In the genomic region with DNA sequence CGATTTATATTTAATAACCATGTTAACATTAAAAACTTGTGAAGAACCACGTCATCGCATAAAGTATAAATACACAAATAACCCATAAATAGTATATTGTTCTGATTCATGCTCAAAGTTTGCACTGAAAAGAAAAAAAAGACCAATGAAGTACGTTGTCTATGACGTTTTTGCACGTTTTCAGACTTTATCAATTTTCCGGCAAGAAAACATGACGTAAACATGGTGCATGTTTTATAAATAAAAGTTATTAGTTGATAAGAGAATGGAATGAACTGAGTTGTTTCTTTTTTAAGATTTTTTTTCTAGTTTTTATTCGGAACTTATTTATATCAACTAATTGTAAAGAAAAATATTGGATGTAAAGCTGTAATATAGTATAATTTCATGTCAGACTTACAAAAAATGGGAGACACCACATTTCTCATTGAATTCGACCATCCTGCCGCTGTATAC, we compare ENCODE assay signal across 6 worm cellular contexts.
TF ChIP-seq lines count a peak whose summit lies in the region.

A gene (plus strand): TSS at position 406 of the 456 bp plus-strand sequence.

TF ChIP-seq in whole organism, L1 larva, 84 proteins besides CTCF, POLR2A, EP300 and RAD21:
- TF ChIP-seq egl-13 (tag; optimal IDR thresholded peaks at IDR 0.05; lab: Kevin White, UChicago) (no peak), fkh-4 (tag; optimal IDR thresholded peaks at IDR 0.05; lab: Kevin White, UChicago; ENCODE audit: borderline replicate concordance) (no peak), hpl-2 (GFP tag; optimal IDR thresholded peaks at IDR 0.05; lab: Kevin White, UChicago) (no peak), elt-2 (tag; optimal IDR thresholded peaks at IDR 0.05; lab: Kevin White, UChicago) (peak; percentile 19), efl-1 (optimal IDR thresholded peaks at IDR 0.05; lab: Kevin White, UChicago) (no peak), efl-1 (GFP tag; optimal IDR thresholded peaks at IDR 0.05 in 1 of 2; lab: Kevin White, UChicago) (peak in 1 of 2 experiments; percentile 62), unc-86 (tag; optimal IDR thresholded peaks at IDR 0.05; lab: Kevin White, UChicago) (no peak), ztf-4 (tag; optimal IDR thresholded peaks at IDR 0.05; lab: Kevin White, UChicago) (no peak), nhr-71 (tag; optimal IDR thresholded peaks at IDR 0.05; lab: Kevin White, UChicago) (no peak), ceh-8 (GFP tag; optimal IDR thresholded peaks at IDR 0.05; lab: Kevin White, UChicago) (no peak), sptf-1 (tag; optimal IDR thresholded peaks at IDR 0.05; lab: Kevin White, UChicago) (no peak), elt-3 (tag; optimal IDR thresholded peaks at IDR 0.05; lab: Kevin White, UChicago) (no peak)

TF ChIP-seq in whole organism, L2 larva, 48 proteins besides CTCF, POLR2A, EP300 and RAD21:
- TF ChIP-seq ztf-11 (tag; optimal IDR thresholded peaks at IDR 0.05; lab: Kevin White, UChicago): no peak
- TF ChIP-seq egl-27 (tag; optimal IDR thresholded peaks at IDR 0.05; lab: Kevin White, UChicago): no peak
- TF ChIP-seq C34F6.9 (tag; optimal IDR thresholded peaks at IDR 0.05; lab: Kevin White, UChicago): no peak
- TF ChIP-seq fos-1 (tag; optimal IDR thresholded peaks at IDR 0.05; lab: Kevin White, UChicago): peak; percentile 85
- TF ChIP-seq gmeb-1 (tag; optimal IDR thresholded peaks at IDR 0.05; lab: Kevin White, UChicago): peak; percentile 4
- TF ChIP-seq nhr-237 (tag; optimal IDR thresholded peaks at IDR 0.05; lab: Kevin White, UChicago): no peak
- TF ChIP-seq alr-1 (tag; optimal IDR thresholded peaks at IDR 0.05; lab: Kevin White, UChicago): no peak
- peak; percentile 57 for TF ChIP-seq sma-9 (GFP tag; optimal IDR thresholded peaks at IDR 0.05; lab: Kevin White, UChicago)
- no peak for TF ChIP-seq sma-9 (tag; optimal IDR thresholded peaks at IDR 0.05; lab: Kevin White, UChicago)
- no peak for TF ChIP-seq unc-62 (GFP tag; optimal IDR thresholded peaks at IDR 0.05; lab: Kevin White, UChicago)
TF ChIP-seq in whole organism, L2 larva: peak in this region for 3.

TF ChIP-seq in whole organism, L3 larva, 47 proteins besides CTCF, POLR2A, EP300 and RAD21 (continues in another document):
- TF ChIP-seq elt-2 (tag; optimal IDR thresholded peaks at IDR 0.05; lab: Kevin White, UChicago): peak; percentile 64
- peak; percentile 92 for TF ChIP-seq pqm-1 (tag; optimal IDR thresholded peaks at IDR 0.05; lab: Kevin White, UChicago)
- TF ChIP-seq ztf-4 (tag; optimal IDR thresholded peaks at IDR 0.05; lab: Kevin White, UChicago): no peak
- no peak for TF ChIP-seq skn-1 (tag; optimal IDR thresholded peaks at IDR 0.05; lab: Kevin White, UChicago)
- TF ChIP-seq nhr-11 (tag; optimal IDR thresholded peaks at IDR 0.05; lab: Kevin White, UChicago): no peak
- no peak for TF ChIP-seq mdl-1 (tag; optimal IDR thresholded peaks at IDR 0.05; lab: Kevin White, UChicago)
- no peak for TF ChIP-seq sea-2 (GFP tag; optimal IDR thresholded peaks at IDR 0.05; lab: Kevin White, UChicago)
- TF ChIP-seq R02D3.7 (tag; optimal IDR thresholded peaks at IDR 0.05; lab: Kevin White, UChicago): no peak
- TF ChIP-seq elt-3 (tag; optimal IDR thresholded peaks at IDR 0.05; lab: Kevin White, UChicago): no peak
- peak; percentile 55 for TF ChIP-seq pha-4 (tag; optimal IDR thresholded peaks at IDR 0.05; lab: Kevin White, UChicago)
- no peak for TF ChIP-seq zag-1 (tag; optimal IDR thresholded peaks at IDR 0.05; lab: Kevin White, UChicago)
- no peak for TF ChIP-seq ceh-9 (tag; optimal IDR thresholded peaks at IDR 0.05; lab: Kevin White, UChicago)
- no peak for TF ChIP-seq fkh-2 (tag; optimal IDR thresholded peaks at IDR 0.05; lab: Kevin White, UChicago)
- TF ChIP-seq lin-39 (tag; optimal IDR thresholded peaks at IDR 0.05; lab: Kevin White, UChicago): no peak
- TF ChIP-seq eor-1 (tag; optimal IDR thresholded peaks at IDR 0.05; lab: Kevin White, UChicago): no peak
- no peak for TF ChIP-seq jun-1 (tag; optimal IDR thresholded peaks at IDR 0.05; lab: Kevin White, UChicago)
- no peak for TF ChIP-seq ZK546.5 (tag; optimal IDR thresholded peaks at IDR 0.05; lab: Kevin White, UChicago)
- no peak for TF ChIP-seq nhr-237 (tag; optimal IDR thresholded peaks at IDR 0.05; lab: Kevin White, UChicago)

TF ChIP-seq in whole organism, L4 larva, 104 proteins besides CTCF, POLR2A, EP300 and RAD21 (continues in another document):
- no peak for TF ChIP-seq lin-13 (GFP tag; optimal IDR thresholded peaks at IDR 0.05; lab: Kevin White, UChicago)
- TF ChIP-seq rbr-2 (tag; optimal IDR thresholded peaks at IDR 0.05; lab: Kevin White, UChicago): no peak
- no peak for TF ChIP-seq gei-8 (GFP tag; optimal IDR thresholded peaks at IDR 0.05; lab: Kevin White, UChicago)
- no peak for TF ChIP-seq attf-4 (tag; optimal IDR thresholded peaks at IDR 0.05; lab: Kevin White, UChicago)
- TF ChIP-seq nhr-102 (tag; optimal IDR thresholded peaks at IDR 0.05; lab: Kevin White, UChicago): no peak
- TF ChIP-seq nhr-42 (GFP tag; IDR thresholded peaks at IDR 0.05; lab: Robert Waterston, UW): no peak
- TF ChIP-seq ztf-7 (tag; optimal IDR thresholded peaks at IDR 0.05; lab: Kevin White, UChicago): no peak
- TF ChIP-seq hlh-11 (tag; optimal IDR thresholded peaks at IDR 0.05; lab: Kevin White, UChicago): peak; percentile 17
- no peak for TF ChIP-seq lir-3 (tag; optimal IDR thresholded peaks at IDR 0.05; lab: Kevin White, UChicago)
- TF ChIP-seq lim-7 (GFP tag; IDR thresholded peaks at IDR 0.05; lab: Robert Waterston, UW): no peak
- no peak for TF ChIP-seq ceh-44 (GFP tag; IDR thresholded peaks at IDR 0.05; lab: Robert Waterston, UW)
- no peak for TF ChIP-seq ces-1 (GFP tag; optimal IDR thresholded peaks at IDR 0.05; lab: Kevin White, UChicago)
- TF ChIP-seq zfp-2 (tag; optimal IDR thresholded peaks at IDR 0.05; lab: Kevin White, UChicago): no peak
- no peak for TF ChIP-seq nhr-237 (tag; optimal IDR thresholded peaks at IDR 0.05; lab: Kevin White, UChicago)
- TF ChIP-seq vab-7 (GFP tag; IDR thresholded peaks at IDR 0.05; lab: Robert Waterston, UW): no peak
- TF ChIP-seq ceh-62 (tag; optimal IDR thresholded peaks at IDR 0.05; lab: Kevin White, UChicago): no peak
- TF ChIP-seq T20F7.1 (GFP tag; optimal IDR thresholded peaks at IDR 0.05; lab: Kevin White, UChicago): no peak
- TF ChIP-seq ceh-28 (tag; optimal IDR thresholded peaks at IDR 0.05; lab: Kevin White, UChicago): no peak

TF ChIP-seq in whole organism, late embryonic, 69 proteins besides CTCF, POLR2A, EP300 and RAD21:
- TF ChIP-seq ceh-24 (tag; optimal IDR thresholded peaks at IDR 0.05; lab: Kevin White, UChicago) (no peak), elt-2 (tag; optimal IDR thresholded peaks at IDR 0.05; lab: Kevin White, UChicago) (peak; percentile 12)

TF ChIP-seq in whole organism, young adult, 124 proteins besides CTCF, POLR2A, EP300 and RAD21:
- no peak for TF ChIP-seq F37B4.10 (GFP tag; IDR thresholded peaks at IDR 0.05; lab: Robert Waterston, UW)
- TF ChIP-seq nhr-80 (tag; optimal IDR thresholded peaks at IDR 0.05; lab: Kevin White, UChicago): peak; percentile 28
